Comparison of ENCODE assay signal across 1 worm cellular context in the genomic region with DNA sequence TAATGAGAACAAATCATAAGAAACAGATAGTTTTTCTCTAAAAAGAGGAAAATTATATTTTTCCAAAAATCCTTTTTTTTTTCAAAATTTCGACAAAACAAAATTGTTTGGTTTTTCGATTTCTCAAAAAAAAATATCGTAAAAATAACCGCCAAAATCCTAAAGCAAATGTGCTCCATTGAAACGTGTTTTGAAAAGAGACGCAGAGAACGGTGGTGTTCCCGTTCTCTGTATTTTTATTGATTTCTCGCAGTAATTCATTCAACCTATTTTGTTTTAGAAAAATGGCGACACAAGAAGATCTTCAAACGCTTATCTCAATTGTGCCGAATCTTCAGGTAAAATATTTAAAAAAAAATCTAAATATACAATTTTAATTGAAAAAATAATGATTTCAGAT.
TF ChIP-seq lines count a peak whose summit lies in the region.

A gene (plus strand): TSS at position 281 of the 400 bp plus-strand sequence.

TF ChIP-seq in whole organism, L1 larva, 84 proteins besides CTCF, POLR2A, EP300 and RAD21 (continued from another document):
- TF ChIP-seq dpl-1 (GFP tag; optimal IDR thresholded peaks at IDR 0.05; lab: Kevin White, UChicago) (peak; percentile 42 to 74 (median 51)), unc-62 (GFP tag; optimal IDR thresholded peaks at IDR 0.05; lab: Kevin White, UChicago) (no peak), dsc-1 (tag; optimal IDR thresholded peaks at IDR 0.05; lab: Kevin White, UChicago) (no peak), pax-3 (tag; optimal IDR thresholded peaks at IDR 0.05; lab: Kevin White, UChicago) (no peak), fkh-8 (tag; optimal IDR thresholded peaks at IDR 0.05; lab: Kevin White, UChicago) (no peak), blmp-1 (tag; optimal IDR thresholded peaks at IDR 0.05; lab: Kevin White, UChicago) (peak; percentile 23), ceh-8 (GFP tag; optimal IDR thresholded peaks at IDR 0.05; lab: Kevin White, UChicago) (no peak), nhr-90 (tag; optimal IDR thresholded peaks at IDR 0.05; lab: Kevin White, UChicago; ENCODE audit: poor library complexity) (no peak), fkh-4 (tag; optimal IDR thresholded peaks at IDR 0.05; lab: Kevin White, UChicago; ENCODE audit: borderline replicate concordance) (no peak), lin-15B (tag; optimal IDR thresholded peaks at IDR 0.05; lab: Kevin White, UChicago) (peak; percentile 56), tlp-1 (tag; optimal IDR thresholded peaks at IDR 0.05; lab: Kevin White, UChicago) (no peak), lin-35 (GFP tag; optimal IDR thresholded peaks at IDR 0.05; lab: Kevin White, UChicago) (peak; percentile 50 to 69), vab-15 (tag; optimal IDR thresholded peaks at IDR 0.05; lab: Kevin White, UChicago) (no peak), nhr-237 (tag; optimal IDR thresholded peaks at IDR 0.05; lab: Kevin White, UChicago) (no peak)
TF ChIP-seq in whole organism, L1 larva: peak in this region for 15.
